Worm (Caenorhabditis elegans) whole organism, L2 larva: Measurements from ENCODE around the gene fbxa-39.
A peak's percentile ranks its signal among the peaks of the same experiment; 100 is the strongest.

ENCODE experiments used
- C34F6.9 ChIP-seq: fragments of 150-350 bp; optimal IDR thresholded peaks from 2 replicates; lab custom pipeline; 2014; ENCODE audit warnings: missing biosample characterization, missing genetic modification characterization
- Y55F3AM.14 ChIP-seq: fragments of 200-800 bp; sonication (Bioruptor generic); optimal IDR thresholded peaks from 2 replicates; lab custom pipeline; 2018; ENCODE audit warnings: mild to moderate bottlenecking, missing genetic modification characterization, missing compliant biosample characterization
- ZK546.5 ChIP-seq: sonication (generic microtip); optimal IDR thresholded peaks from 2 replicates; lab custom pipeline; 2017; ENCODE audit warnings: missing biosample characterization, missing genetic modification characterization
- alr-1 ChIP-seq: fragments of 150-350 bp; optimal IDR thresholded peaks from 2 replicates; lab custom pipeline; 2014; ENCODE audit warnings: missing biosample characterization, missing genetic modification characterization
- aly-2 ChIP-seq: fragments of 150-350 bp; optimal IDR thresholded peaks from 2 replicates; lab custom pipeline; 2014; ENCODE audit warnings: missing biosample characterization, missing genetic modification characterization
- ceh-16 ChIP-seq: fragments of 150-350 bp; optimal IDR thresholded peaks from 2 replicates; lab custom pipeline; 2014; ENCODE audit warnings: missing biosample characterization, missing genetic modification characterization
- ceh-82 ChIP-seq: fragments of 150-350 bp; optimal IDR thresholded peaks from 2 replicates; lab custom pipeline; 2014; ENCODE audit warnings: missing biosample characterization, missing genetic modification characterization
- dmd-4 ChIP-seq: sonication (generic microtip); optimal IDR thresholded peaks from 2 replicates; lab custom pipeline; 2017; ENCODE audit warnings: missing biosample characterization, missing genetic modification characterization
- elt-1 ChIP-seq: fragments of 150-350 bp; optimal IDR thresholded peaks from 2 replicates; lab custom pipeline; 2014; ENCODE audit warnings: missing biosample characterization, missing genetic modification characterization
- elt-3 ChIP-seq: sonication (generic microtip); optimal IDR thresholded peaks from 2 replicates; lab custom pipeline; 2017; ENCODE audit warnings: missing biosample characterization, missing genetic modification characterization
- fos-1 ChIP-seq: fragments of 150-350 bp; optimal IDR thresholded peaks from 2 replicates; lab custom pipeline; 2014; ENCODE audit warnings: missing biosample characterization, missing genetic modification characterization
- lin-11 ChIP-seq: fragments of 150-350 bp; sonication (generic microtip); optimal IDR thresholded peaks from 2 replicates; lab custom pipeline; 2014; ENCODE audit warnings: missing biosample characterization, missing genetic modification characterization, inconsistent platforms, mixed read lengths
- lin-13 ChIP-seq: fragments of 150-350 bp; optimal IDR thresholded peaks from 2 replicates; lab custom pipeline; 2014; ENCODE audit warnings: missing biosample characterization, missing genetic modification reagents, missing genetic modification characterization
- lin-39 ChIP-seq: fragments of 150-350 bp; optimal IDR thresholded peaks from 2 replicates; lab custom pipeline; 2014; ENCODE audit warnings: missing biosample characterization, missing genetic modification reagents, missing genetic modification characterization
- lsy-2 ChIP-seq, 2 experiments: fragments of 150-350 bp in 1 of 2; sonication (generic microtip) in 1 of 2; optimal IDR thresholded peaks; 2 replicates each; lab custom pipeline; 2014 to 2017; ENCODE audit warnings: missing biosample characterization in 2 of 2, missing genetic modification characterization in 2 of 2
- mab-5 ChIP-seq: fragments of 150-350 bp; optimal IDR thresholded peaks from 2 replicates; lab custom pipeline; 2014; ENCODE audit warnings: missing biosample characterization, missing genetic modification characterization
- mbf-1 ChIP-seq: sonication (generic microtip); optimal IDR thresholded peaks from 2 replicates; lab custom pipeline; 2017; ENCODE audit warnings: missing biosample characterization, missing genetic modification characterization
- mdl-1 ChIP-seq, 2 experiments: fragments of 150-350 bp in 1 of 2; sonication (generic microtip) in 1 of 2; optimal IDR thresholded peaks; 2 replicates each; lab custom pipeline; 2017; ENCODE audit warnings: missing biosample characterization in 2 of 2, missing genetic modification characterization in 2 of 2
- nhr-10 ChIP-seq: sonication (generic microtip); optimal IDR thresholded peaks from 2 replicates; lab custom pipeline; 2017; ENCODE audit warnings: missing biosample characterization, missing genetic modification characterization
- nhr-11 ChIP-seq: fragments of 150-350 bp; optimal IDR thresholded peaks from 2 replicates; lab custom pipeline; 2014; ENCODE audit warnings: missing biosample characterization, missing genetic modification characterization
- nhr-12 ChIP-seq: fragments of 150-350 bp; optimal IDR thresholded peaks from 2 replicates; lab custom pipeline; 2014; ENCODE audit warnings: missing biosample characterization, missing genetic modification characterization
- nhr-129 ChIP-seq: fragments of 150-350 bp; optimal IDR thresholded peaks from 2 replicates; lab custom pipeline; 2014; ENCODE audit warnings: missing biosample characterization, missing genetic modification characterization
- nhr-21 ChIP-seq: fragments of 150-350 bp; optimal IDR thresholded peaks from 2 replicates; lab custom pipeline; 2014; ENCODE audit warnings: missing biosample characterization, missing genetic modification characterization
- nhr-23 ChIP-seq: fragments of 150-350 bp; optimal IDR thresholded peaks from 2 replicates; lab custom pipeline; 2014; ENCODE audit warnings: missing biosample characterization, missing genetic modification reagents, missing genetic modification characterization
- nhr-237 ChIP-seq: fragments of 150-350 bp; optimal IDR thresholded peaks from 2 replicates; lab custom pipeline; 2014; ENCODE audit warnings: missing biosample characterization, missing genetic modification characterization
- nhr-25 ChIP-seq: fragments of 150-350 bp; sonication (generic microtip); optimal IDR thresholded peaks from 3 replicates; lab custom pipeline; 2014; ENCODE audit warnings: missing biosample characterization, missing genetic modification characterization
- peb-1 ChIP-seq: fragments of 150-350 bp; optimal IDR thresholded peaks from 2 replicates; lab custom pipeline; 2014; ENCODE audit warnings: missing biosample characterization, missing genetic modification characterization
- sem-4 ChIP-seq: fragments of 150-350 bp; optimal IDR thresholded peaks from 2 replicates; lab custom pipeline; 2014; ENCODE audit warnings: missing biosample characterization, missing genetic modification reagents, missing genetic modification characterization
- skn-1 ChIP-seq: sonication (generic microtip); optimal IDR thresholded peaks from 2 replicates; lab custom pipeline; 2017; ENCODE audit warnings: missing biosample characterization, missing genetic modification characterization
- sma-3 ChIP-seq: sonication (generic microtip); optimal IDR thresholded peaks from 2 replicates; lab custom pipeline; 2016; ENCODE audit warnings: missing genetic modification reagents, missing genetic modification characterization, missing compliant biosample characterization
- sma-9 ChIP-seq, 2 experiments: fragments of 150-350 bp in 1 of 2; sonication (generic microtip) in 1 of 2; optimal IDR thresholded peaks; 2 replicates each; lab custom pipeline; 2014 to 2016; ENCODE audit warnings: missing genetic modification characterization in 2 of 2, mild to moderate bottlenecking in 1 of 2, missing biosample characterization in 1 of 2, missing compliant biosample characterization in 1 of 2, missing genetic modification reagents in 1 of 2, moderate library complexity in 1 of 2
- unc-39 ChIP-seq: fragments of 150-350 bp; optimal IDR thresholded peaks from 2 replicates; lab custom pipeline; 2014; ENCODE audit warnings: missing biosample characterization, missing genetic modification characterization
- unc-55 ChIP-seq: fragments of 150-350 bp; sonication (generic microtip); optimal IDR thresholded peaks from 3 replicates; lab custom pipeline; 2014; ENCODE audit warnings: missing biosample characterization, missing genetic modification reagents, missing genetic modification characterization
- zag-1 ChIP-seq: fragments of 150-350 bp; optimal IDR thresholded peaks from 2 replicates; lab custom pipeline; 2014; ENCODE audit warnings: missing biosample characterization, missing genetic modification characterization
- ztf-1 ChIP-seq: fragments of 200-800 bp; sonication (Bioruptor generic); conservative IDR thresholded peaks from 2 replicates; pipeline ENCODE4 v1.3.6; 2022; ENCODE audit warnings: missing genetic modification characterization, missing compliant biosample characterization
- ztf-11 ChIP-seq: sonication (generic microtip); optimal IDR thresholded peaks from 2 replicates; lab custom pipeline; 2017; ENCODE audit warnings: missing biosample characterization, missing genetic modification characterization
- ztf-4 ChIP-seq: fragments of 150-350 bp; optimal IDR thresholded peaks from 2 replicates; lab custom pipeline; 2014; ENCODE audit warnings: missing biosample characterization, missing genetic modification characterization

The fbxa-39 gene

ce11 chrIII:2294736-2295135, 21.9 kb downstream of the fbxa-39 start:
- TF ChIP-seq alr-1 (tag; lab: Kevin White, UChicago) (no peak), fos-1 (tag; lab: Kevin White, UChicago) (peak; percentile 16), ztf-1 (GFP tag; lab: Robert Waterston, UW) (no peak), sma-9 (GFP tag; optimal IDR thresholded peaks at IDR 0.05; lab: Kevin White, UChicago) (peak; percentile 12), sma-9 (tag; optimal IDR thresholded peaks at IDR 0.05; lab: Kevin White, UChicago) (no peak), C34F6.9 (no peak), ceh-16 (tag; lab: Kevin White, UChicago) (no peak), nhr-23 (no peak), skn-1 (no peak)

- no peak for TF ChIP-seq sem-4 (tag; lab: Kevin White, UChicago)
- no peak for TF ChIP-seq nhr-237 (tag; lab: Kevin White, UChicago)
- TF ChIP-seq nhr-25 (tag; lab: Kevin White, UChicago) = no peak
- no peak for TF ChIP-seq zag-1 (tag; lab: Kevin White, UChicago)
- no peak for TF ChIP-seq nhr-11 (tag; lab: Kevin White, UChicago)
- TF ChIP-seq lin-11 (tag; lab: Kevin White, UChicago) = no peak
- no peak for TF ChIP-seq mab-5 (tag; lab: Kevin White, UChicago)
- TF ChIP-seq, all 48 proteins: peak for 0
Observed at ce11 chrIII:2304149-2304548, 31.3 kb downstream of the fbxa-39 start.

- TF ChIP-seq nhr-129 (tag; lab: Kevin White, UChicago) = peak; percentile 59
- TF ChIP-seq C34F6.9 = peak; percentile 47
- TF ChIP-seq ZK546.5 (tag; lab: Kevin White, UChicago) = no peak
- TF ChIP-seq ztf-1 (GFP tag; lab: Robert Waterston, UW) = no peak
- peak in 1 of 2 experiments; percentile 38 for TF ChIP-seq lsy-2 (tag; optimal IDR thresholded peaks at IDR 0.05; lab: Kevin White, UChicago)
- peak; percentile 70 for TF ChIP-seq unc-55
- TF ChIP-seq lin-11 (tag; lab: Kevin White, UChicago) = peak; percentile 47
- TF ChIP-seq, all 48 proteins: peak for 5
Observed at ce11 chrIII:2304867-2305266, 32.0 kb downstream of the fbxa-39 start, which contains the start of gene Y54F10BM.9. Y54F10BM.9 (minus strand) TSS chrIII:2304927.

- TF ChIP-seq mbf-1 (tag; lab: Kevin White, UChicago) = no peak
- TF ChIP-seq C34F6.9 = no peak
- TF ChIP-seq nhr-21 = no peak
- no peak for TF ChIP-seq ZK546.5 (tag; lab: Kevin White, UChicago)
- TF ChIP-seq lsy-2 (tag; optimal IDR thresholded peaks at IDR 0.05; lab: Kevin White, UChicago) = no peak
- no peak for TF ChIP-seq lin-39 (tag; lab: Kevin White, UChicago)
- TF ChIP-seq elt-3 (tag; lab: Kevin White, UChicago) = no peak
- TF ChIP-seq ceh-16 (tag; lab: Kevin White, UChicago) = no peak
- no peak for TF ChIP-seq mab-5 (tag; lab: Kevin White, UChicago)
- TF ChIP-seq Y55F3AM.14 = no peak
- TF ChIP-seq nhr-12 (tag; lab: Kevin White, UChicago) = no peak
- TF ChIP-seq lin-13 (GFP tag; lab: Kevin White, UChicago) = no peak
- no peak for TF ChIP-seq ceh-82 (tag; lab: Kevin White, UChicago)
- TF ChIP-seq ztf-11 (tag; lab: Kevin White, UChicago) = no peak
- TF ChIP-seq nhr-25 (tag; lab: Kevin White, UChicago) = no peak
- TF ChIP-seq ztf-4 = no peak
- TF ChIP-seq nhr-11 (tag; lab: Kevin White, UChicago) = no peak
- no peak for TF ChIP-seq nhr-23
- no peak for TF ChIP-seq sma-3 (GFP tag; lab: Kevin White, UChicago)
- TF ChIP-seq mdl-1 (tag; optimal IDR thresholded peaks at IDR 0.05; lab: Kevin White, UChicago) = no peak
Observed at ce11 chrIII:2308026-2308425, 35.2 kb downstream of the fbxa-39 start, which contains the start of the genes fbxa-1 and Y54F10BM.20. fbxa-1 (minus strand) TSS chrIII:2308126. Y54F10BM.20 (plus strand) TSS chrIII:2308256.

ce11 chrIII:2310996-2311395, 38.2 kb downstream of the fbxa-39 start:
- TF ChIP-seq lin-11 (tag; lab: Kevin White, UChicago) (no peak), ceh-16 (tag; lab: Kevin White, UChicago) (no peak), ZK546.5 (tag; lab: Kevin White, UChicago) (no peak), skn-1 (no peak), aly-2 (tag; lab: Kevin White, UChicago) (no peak), mdl-1 (tag; optimal IDR thresholded peaks at IDR 0.05; lab: Kevin White, UChicago) (no peak), ztf-11 (tag; lab: Kevin White, UChicago) (no peak), peb-1 (tag; lab: Kevin White, UChicago) (no peak), sma-3 (GFP tag; lab: Kevin White, UChicago) (no peak), ztf-4 (no peak), alr-1 (tag; lab: Kevin White, UChicago) (no peak), nhr-10 (tag; lab: Kevin White, UChicago) (no peak), unc-39 (no peak), nhr-25 (tag; lab: Kevin White, UChicago) (no peak), nhr-23 (no peak), dmd-4 (tag; lab: Kevin White, UChicago) (no peak), elt-1 (tag; lab: Kevin White, UChicago) (no peak)
